Fruit fly (Drosophila melanogaster) ovary, adult (tissue): ENCODE results near the gene Ada3.

Source experiments
- CG17801 ChIP-seq: fragments of 200-800 bp; optimal IDR thresholded peaks from 2 replicates; lab custom pipeline; 2019; ENCODE audit warnings: missing biosample characterization, mild to moderate bottlenecking, missing genetic modification characterization, moderate library complexity; ENCODE audit not compliant: partially characterized antibody

The Ada3 gene

dm6 chrX:18136910-18137849 lies 51.6 kb downstream of the Ada3 start, which contains the start of gene ari-1:
Gene ari-1 (minus strand): TSS chrX:18137784.
- TF ChIP-seq CG17801 (GFP tag; lab: Kevin White, UChicago): no peak
